Fruit fly (Drosophila melanogaster) whole organism, embryonic: Measurements from ENCODE around the gene cnir.

Source experiments
- Abd-B ChIP-seq: fragments of 200-800 bp; sonication (Bioruptor generic); optimal IDR thresholded peaks from 2 replicates; lab custom pipeline; 2018; ENCODE audit warnings: missing biosample characterization, mild to moderate bottlenecking, missing genetic modification characterization, moderate library complexity
- Aef1 ChIP-seq: fragments of 200-800 bp; sonication (Bioruptor generic); IDR thresholded peaks from 3 replicates; pipeline ENCODE4 v1.3.6; 2022; ENCODE audit warnings: missing biosample characterization, missing genetic modification characterization
- BEAF-32 ChIP-seq: fragments of 200-800 bp; sonication (Bioruptor generic); optimal IDR thresholded peaks from 3 replicates; lab custom pipeline; 2017; ENCODE audit warnings: missing biosample characterization, missing genetic modification characterization, mild to moderate bottlenecking, moderate library complexity, missing genetic modification reagents
- Bgb ChIP-seq: fragments of 200-800 bp; sonication (Bioruptor generic); IDR thresholded peaks from 2 replicates; pipeline ENCODE4 v1.3.6; 2022; ENCODE audit warnings: missing biosample characterization, missing genetic modification characterization; ENCODE audit not compliant: partially characterized antibody
- Blimp-1 ChIP-seq: fragments of 200-800 bp; sonication (Bioruptor generic); optimal IDR thresholded peaks from 3 replicates; lab custom pipeline; 2018; ENCODE audit warnings: missing biosample characterization, missing genetic modification characterization, mild to moderate bottlenecking, moderate library complexity, missing genetic modification reagents
- CG10209 ChIP-seq: fragments of 200-800 bp; sonication (Bioruptor generic); optimal IDR thresholded peaks from 3 replicates; lab custom pipeline; 2017; ENCODE audit warnings: missing biosample characterization, mild to moderate bottlenecking, missing genetic modification characterization, missing genetic modification reagents
- CG10267 ChIP-seq: fragments of 200-800 bp; sonication (Bioruptor generic); optimal IDR thresholded peaks from 2 replicates; lab custom pipeline; 2018; ENCODE audit warnings: missing biosample characterization, mild to moderate bottlenecking, missing genetic modification characterization, moderate library complexity
- CG10959 ChIP-seq: fragments of 200-800 bp; sonication (Bioruptor generic); IDR thresholded peaks from 2 replicates; pipeline ENCODE4 v1.3.6; 2022; ENCODE audit warnings: missing biosample characterization, missing genetic modification characterization
- CG12744 ChIP-seq: fragments of 200-800 bp; sonication (Bioruptor generic); optimal IDR thresholded peaks from 2 replicates; lab custom pipeline; 2016; ENCODE audit warnings: missing biosample characterization, missing genetic modification characterization
- CG13624 ChIP-seq: fragments of 200-800 bp; sonication (Bioruptor generic); optimal IDR thresholded peaks from 2 replicates; lab custom pipeline; 2016; ENCODE audit warnings: missing biosample characterization, missing genetic modification characterization
- CG15514 ChIP-seq: fragments of 200-800 bp; sonication (Bioruptor generic); optimal IDR thresholded peaks from 3 replicates; lab custom pipeline; 2017; ENCODE audit warnings: missing biosample characterization, missing genetic modification characterization, mild to moderate bottlenecking, moderate library complexity, missing genetic modification reagents
- CG15601 ChIP-seq: fragments of 200-800 bp; sonication (Bioruptor generic); optimal IDR thresholded peaks from 3 replicates; lab custom pipeline; 2019; ENCODE audit warnings: missing biosample characterization, mild to moderate bottlenecking, missing genetic modification characterization, moderate library complexity
- CG17361 ChIP-seq: fragments of 200-800 bp; sonication (Bioruptor generic); IDR thresholded peaks from 3 replicates; pipeline ENCODE4 v1.3.6; 2022; ENCODE audit warnings: missing biosample characterization, missing genetic modification characterization
- CG17912 ChIP-seq: fragments of 200-800 bp; sonication (Bioruptor generic); optimal IDR thresholded peaks from 2 replicates; lab custom pipeline; 2018; ENCODE audit warnings: missing biosample characterization, mild to moderate bottlenecking, missing genetic modification characterization
- CG30020 ChIP-seq: fragments of 200-800 bp; optimal IDR thresholded peaks from 2 replicates; lab custom pipeline; 2019; ENCODE audit warnings: missing biosample characterization, mild to moderate bottlenecking, missing genetic modification characterization, moderate library complexity
- CG34224 ChIP-seq: fragments of 200-800 bp; sonication (Bioruptor generic); IDR thresholded peaks from 3 replicates; pipeline ENCODE4 v1.3.6; 2022; ENCODE audit warnings: missing biosample characterization, missing genetic modification characterization; ENCODE audit not compliant: partially characterized antibody
- CG42726 ChIP-seq: fragments of 200-800 bp; sonication (Bioruptor generic); IDR thresholded peaks from 2 replicates; pipeline ENCODE4 v1.3.6; 2022; ENCODE audit warnings: missing biosample characterization, missing genetic modification characterization; ENCODE audit not compliant: partially characterized antibody
- CG4360 ChIP-seq: fragments of 200-800 bp; sonication (Bioruptor generic); IDR thresholded peaks from 2 replicates; pipeline ENCODE4 v1.3.6; 2022; ENCODE audit warnings: missing biosample characterization, missing genetic modification characterization
- CG43689 ChIP-seq: fragments of 200-800 bp; sonication (Bioruptor generic); IDR thresholded peaks from 2 replicates; pipeline ENCODE4 v1.3.6; 2022; ENCODE audit warnings: missing biosample characterization, missing genetic modification characterization
- CG4707 ChIP-seq: fragments of 200-800 bp; sonication (Bioruptor generic); optimal IDR thresholded peaks from 2 replicates; lab custom pipeline; 2018; ENCODE audit warnings: missing biosample characterization, mild to moderate bottlenecking, missing genetic modification characterization, moderate library complexity
- CG5953 ChIP-seq: fragments of 200-800 bp; sonication (Bioruptor generic); IDR thresholded peaks from 2 replicates; pipeline ENCODE4 v1.3.6; 2022; ENCODE audit warnings: missing biosample characterization, missing genetic modification characterization
- CG6254 ChIP-seq: fragments of 200-800 bp; sonication (Bioruptor generic); optimal IDR thresholded peaks from 3 replicates; lab custom pipeline; 2017; ENCODE audit warnings: mild to moderate bottlenecking, missing biosample characterization, missing genetic modification reagents, missing genetic modification characterization
- CG6791 ChIP-seq: fragments of 200-800 bp; sonication (Bioruptor generic); IDR thresholded peaks from 3 replicates; pipeline ENCODE4 v1.3.6; 2022; ENCODE audit warnings: missing biosample characterization, missing genetic modification characterization; ENCODE audit not compliant: partially characterized antibody
- CG7372 ChIP-seq: fragments of 200-800 bp; sonication (Bioruptor generic); IDR thresholded peaks from 2 replicates; pipeline ENCODE4 v1.3.6; 2022; ENCODE audit warnings: missing biosample characterization, missing genetic modification characterization
- CG7556 ChIP-seq: fragments of 200-800 bp; sonication (Bioruptor generic); optimal IDR thresholded peaks from 2 replicates; lab custom pipeline; 2017; ENCODE audit warnings: missing biosample characterization, mild to moderate bottlenecking, missing genetic modification characterization
- CG9215 ChIP-seq: fragments of 200-800 bp; sonication (Bioruptor generic); IDR thresholded peaks from 2 replicates; pipeline ENCODE4 v1.3.6; 2022; ENCODE audit warnings: missing biosample characterization, missing genetic modification characterization
- CHES-1-like ChIP-seq: fragments of 200-800 bp; sonication (Bioruptor generic); optimal IDR thresholded peaks from 2 replicates; lab custom pipeline; 2016; ENCODE audit warnings: missing biosample characterization, missing genetic modification characterization
- CTCF ChIP-seq: fragments of 200-800 bp; sonication (Bioruptor generic); optimal IDR thresholded peaks from 2 replicates; lab custom pipeline; 2017; ENCODE audit warnings: missing biosample characterization, mild to moderate bottlenecking, missing genetic modification characterization, moderate library complexity
- CrebB ChIP-seq: fragments of 200-800 bp; sonication (Bioruptor generic); optimal IDR thresholded peaks from 3 replicates; lab custom pipeline; 2018; ENCODE audit warnings: missing biosample characterization, mild to moderate bottlenecking, missing genetic modification characterization
- Doc3 ChIP-seq: fragments of 200-800 bp; sonication (Bioruptor generic); IDR thresholded peaks from 3 replicates; pipeline ENCODE4 v1.3.6; 2022; ENCODE audit warnings: missing biosample characterization, missing genetic modification characterization; ENCODE audit not compliant: partially characterized antibody
- Dref ChIP-seq: fragments of 200-800 bp; sonication (Bioruptor generic); IDR thresholded peaks from 2 replicates; pipeline ENCODE4 v1.3.6; 2022; ENCODE audit warnings: missing biosample characterization, missing genetic modification characterization
- Ets97D ChIP-seq: fragments of 200-800 bp; sonication (Bioruptor generic); optimal IDR thresholded peaks from 3 replicates; lab custom pipeline; 2016; ENCODE audit warnings: missing biosample characterization, missing genetic modification characterization
- Hr3 ChIP-seq: fragments of 200-800 bp; sonication (Bioruptor generic); optimal IDR thresholded peaks from 3 replicates; lab custom pipeline; 2016; ENCODE audit warnings: missing biosample characterization, missing genetic modification characterization
- MESR4 ChIP-seq: fragments of 200-800 bp; sonication (Bioruptor generic); optimal IDR thresholded peaks from 2 replicates; lab custom pipeline; 2018; ENCODE audit warnings: missing biosample characterization, mild to moderate bottlenecking, missing genetic modification characterization, moderate library complexity
- Oaz ChIP-seq: fragments of 200-800 bp; sonication (Bioruptor generic); IDR thresholded peaks from 2 replicates; pipeline ENCODE4 v1.3.6; 2022; ENCODE audit warnings: missing biosample characterization, missing genetic modification characterization
- Sox102F ChIP-seq: fragments of 200-800 bp; sonication (Bioruptor generic); optimal IDR thresholded peaks from 2 replicates; lab custom pipeline; 2018; ENCODE audit warnings: missing biosample characterization, mild to moderate bottlenecking, missing genetic modification characterization, moderate library complexity
- cad ChIP-seq: fragments of >200 bp; optimal IDR thresholded peaks from 2 replicates; lab custom pipeline; 2017; ENCODE audit warnings: missing biosample characterization, missing genetic modification characterization
- dysf ChIP-seq: fragments of 200-800 bp; sonication (Bioruptor generic); IDR thresholded peaks from 3 replicates; pipeline ENCODE4 v1.3.6; 2022; ENCODE audit warnings: missing biosample characterization, missing genetic modification characterization
- gcm2 ChIP-seq: fragments of 200-800 bp; sonication (Bioruptor generic); optimal IDR thresholded peaks from 2 replicates; lab custom pipeline; 2016; ENCODE audit warnings: missing biosample characterization, missing genetic modification characterization
- gfzf ChIP-seq: fragments of 200-800 bp; sonication (Bioruptor generic); optimal IDR thresholded peaks from 2 replicates; lab custom pipeline; 2016; ENCODE audit warnings: missing biosample characterization, mild to moderate bottlenecking, missing genetic modification characterization, moderate library complexity
- grn ChIP-seq: fragments of 200-800 bp; sonication (Bioruptor generic); optimal IDR thresholded peaks from 3 replicates; lab custom pipeline; 2017; ENCODE audit warnings: missing biosample characterization, missing genetic modification characterization
- lilli ChIP-seq: fragments of 200-800 bp; sonication (Bioruptor generic); optimal IDR thresholded peaks from 3 replicates; lab custom pipeline; 2016; ENCODE audit warnings: missing biosample characterization, missing genetic modification characterization
- luna ChIP-seq: fragments of 200-800 bp; sonication (Bioruptor generic); optimal IDR thresholded peaks from 2 replicates; lab custom pipeline; 2016; ENCODE audit warnings: missing biosample characterization, missing genetic modification characterization
- nerfin-2 ChIP-seq: fragments of 200-800 bp; sonication (Bioruptor generic); IDR thresholded peaks from 2 replicates; pipeline ENCODE4 v1.3.6; 2022; ENCODE audit warnings: missing biosample characterization, missing genetic modification characterization; ENCODE audit not compliant: partially characterized antibody
- nom ChIP-seq: fragments of 200-800 bp; sonication (Bioruptor generic); optimal IDR thresholded peaks from 2 replicates; lab custom pipeline; 2017; ENCODE audit warnings: missing biosample characterization, missing genetic modification characterization, mild to moderate bottlenecking, moderate library complexity, missing genetic modification reagents
- shn ChIP-seq: fragments of 200-800 bp; sonication (Bioruptor generic); optimal IDR thresholded peaks from 3 replicates; lab custom pipeline; 2016; ENCODE audit warnings: missing biosample characterization, missing genetic modification characterization
- tgo ChIP-seq: fragments of 200-800 bp; sonication (Bioruptor generic); IDR thresholded peaks from 3 replicates; pipeline ENCODE4 v1.3.6; 2022; ENCODE audit warnings: missing biosample characterization, missing genetic modification characterization
- unpg ChIP-seq: fragments of 200-800 bp; sonication (Bioruptor generic); optimal IDR thresholded peaks from 3 replicates; lab custom pipeline; 2018; ENCODE audit warnings: missing biosample characterization, mild to moderate bottlenecking, missing genetic modification characterization, moderate library complexity

The cnir gene

DNA sequence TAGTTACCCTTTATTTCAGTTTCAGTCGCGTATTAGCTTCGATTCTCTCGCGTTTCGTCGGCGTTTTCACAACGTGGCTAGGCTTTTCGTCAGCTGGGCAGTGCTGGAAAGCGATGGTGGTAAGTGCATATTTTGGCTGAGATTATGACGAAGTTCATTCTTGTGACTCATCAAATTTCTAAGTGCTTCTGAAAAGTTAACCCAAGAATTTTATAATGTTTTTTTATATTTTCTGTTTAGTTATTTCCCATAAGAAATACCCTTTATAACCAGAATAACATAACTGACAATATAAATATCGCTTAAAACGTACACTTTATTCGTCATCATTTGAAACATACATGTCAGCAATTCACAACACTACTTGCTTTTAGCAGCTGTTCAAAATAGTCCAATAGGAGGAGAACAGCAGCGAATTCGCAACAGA is 2.4 kb downstream of the cnir start, which contains the start of the genes CG17260 and SerRS (continued):
- TF ChIP-seq CrebB (peak; percentile 72), nerfin-2 (no peak), CG12744 (GFP tag; lab: Kevin White, UChicago) (peak; percentile 92), Doc3 (no peak), CG5953 (GFP tag; lab: Robert Waterston, UW) (peak; percentile 63; the same call in 1 of the 2 replicates), Blimp-1 (GFP tag; lab: Kevin White, UChicago) (no peak), CG10209 (peak; percentile 91), luna (GFP tag; lab: Kevin White, UChicago) (peak; percentile 79), CG10959 (GFP tag; lab: Robert Waterston, UW) (peak; percentile 43), unpg (GFP tag; lab: Kevin White, UChicago) (peak; percentile 94), gfzf (GFP tag; lab: Kevin White, UChicago) (peak; percentile 40), CG9215 (GFP tag; lab: Robert Waterston, UW) (peak; percentile 94)

DNA sequence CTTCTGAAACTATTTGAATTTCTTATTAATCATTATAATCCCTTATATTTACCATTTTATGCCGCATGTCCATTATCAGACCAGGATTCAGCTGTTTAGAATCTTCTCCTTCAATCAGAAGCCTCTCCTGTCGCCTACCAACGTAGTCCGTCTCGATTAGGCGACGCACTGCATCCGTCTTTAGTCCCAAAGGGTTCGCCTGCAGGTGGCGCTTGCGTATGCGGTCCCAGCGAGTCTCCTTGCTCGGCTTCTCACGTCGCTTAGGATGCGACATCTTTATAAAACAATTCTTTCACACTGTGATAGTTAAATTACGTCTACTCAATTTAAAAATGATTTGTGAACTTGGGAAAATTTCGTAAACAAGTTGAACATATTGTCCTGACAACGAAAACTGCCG is 4.6 kb downstream of the cnir start, which contains the start of gene CG17258:
Gene CG17258, minus strand, starts transcription at position 380 of the 400 bp plus-strand sequence.
- peak; percentile 78 for TF ChIP-seq CTCF (GFP tag; lab: Kevin White, UChicago)
- TF ChIP-seq CG15601 (tag; lab: Kevin White, UChicago): no peak
- TF ChIP-seq, all 482 proteins: peak for 1

DNA sequence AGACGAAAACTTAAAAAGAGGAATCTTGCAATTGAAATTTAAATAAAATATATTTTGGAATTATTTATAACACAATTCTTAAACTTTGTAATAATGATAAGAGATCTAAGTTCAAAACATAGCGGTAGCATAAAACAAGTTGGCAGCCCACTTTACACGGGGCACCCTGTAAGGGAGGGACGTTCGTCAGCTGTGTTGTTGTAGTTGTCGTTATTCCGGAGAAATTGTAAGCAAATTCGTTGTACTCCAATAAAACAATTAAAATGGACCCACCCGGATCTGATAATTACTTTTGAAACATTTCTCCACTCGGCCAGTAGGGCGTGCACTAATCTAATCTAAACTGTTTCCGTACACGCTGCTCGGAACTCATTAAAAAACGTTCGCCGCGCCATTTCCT is 9.3 kb downstream of the cnir start, which contains the start of gene GABPI:
Gene GABPI, plus strand, starts transcription at position 190 of the 400 bp plus-strand sequence.
- TF ChIP-seq CG17912 (GFP tag; lab: Kevin White, UChicago): peak; percentile 0
- TF ChIP-seq CG10267 (tag; lab: Kevin White, UChicago): peak; percentile 22
- TF ChIP-seq lilli: peak; percentile 18
- TF ChIP-seq CG42726 (GFP tag; lab: Robert Waterston, UW): peak; percentile 63; the same call in 1 of the 2 replicates
- no peak for TF ChIP-seq CG34224
- TF ChIP-seq tgo (GFP tag; lab: Robert Waterston, UW): no peak
- TF ChIP-seq Sox102F: no peak
- no peak for TF ChIP-seq CG7556 (GFP tag; lab: Kevin White, UChicago)
- no peak for TF ChIP-seq CG13624 (GFP tag; lab: Kevin White, UChicago)
- TF ChIP-seq nom: peak; percentile 31
- TF ChIP-seq CG17361 (GFP tag; lab: Robert Waterston, UW): no peak
- TF ChIP-seq CG15514 (GFP tag; lab: Kevin White, UChicago): peak; percentile 32
- TF ChIP-seq gcm2 (GFP tag; lab: Kevin White, UChicago): no peak
- TF ChIP-seq shn: no peak
- TF ChIP-seq Dref (GFP tag; lab: Robert Waterston, UW): peak; percentile 37
- no peak for TF ChIP-seq CG43689 (GFP tag; lab: Robert Waterston, UW)
- no peak for TF ChIP-seq CG6791 (GFP tag; lab: Robert Waterston, UW)
- no peak for TF ChIP-seq Abd-B (GFP tag; lab: Kevin White, UChicago)
- no peak for TF ChIP-seq CG7372 (GFP tag; lab: Robert Waterston, UW)
- peak; percentile 100 for TF ChIP-seq CG6254 (GFP tag; lab: Kevin White, UChicago)
- peak; percentile 50 for TF ChIP-seq cad (GFP tag; lab: Kevin White, UChicago)
- peak; percentile 44 for TF ChIP-seq MESR4 (GFP tag; lab: Kevin White, UChicago)
- TF ChIP-seq Hr3: no peak
- TF ChIP-seq Aef1 (GFP tag; lab: Robert Waterston, UW): peak; percentile 46; the same call in 1 of the 3 replicates
- TF ChIP-seq Ets97D (GFP tag; lab: Kevin White, UChicago): peak; percentile 24
- peak; percentile 93 for TF ChIP-seq grn (GFP tag; lab: Kevin White, UChicago)
- peak; percentile 51 for TF ChIP-seq CG30020 (tag; lab: Kevin White, UChicago)
- peak; percentile 19 for TF ChIP-seq CG4707 (GFP tag; lab: Kevin White, UChicago)
- no peak for TF ChIP-seq dysf (GFP tag; lab: Robert Waterston, UW)
- TF ChIP-seq BEAF-32 (GFP tag; lab: Kevin White, UChicago): peak; percentile 22
- TF ChIP-seq Oaz: no peak
- peak; percentile 6 for TF ChIP-seq CHES-1-like (GFP tag; lab: Kevin White, UChicago)
- peak; percentile 15; the same call in 1 of the 2 replicates for TF ChIP-seq Bgb (GFP tag; lab: Robert Waterston, UW)
- peak; percentile 86 for TF ChIP-seq CG4360 (GFP tag; lab: Robert Waterston, UW)
